Worm (Caenorhabditis elegans) whole organism, midembryonic: ENCODE results near the gene R04B5.1.
A peak's percentile ranks its signal among the peaks of the same experiment; 100 is the strongest.

Experiments used
- T22C8.4 ChIP-seq: fragments of 200-800 bp; sonication (Bioruptor generic); IDR thresholded peaks from 2 replicates; pipeline ENCODE4 v1.3.6; 2022; ENCODE audit warnings: missing genetic modification characterization, missing compliant biosample characterization
- cog-1 ChIP-seq: sonication (generic microtip); optimal IDR thresholded peaks from 2 replicates; lab custom pipeline; 2016; ENCODE audit warnings: missing genetic modification characterization, missing compliant biosample characterization
- flt-1 ChIP-seq: fragments of 200-800 bp; sonication (Bioruptor generic); IDR thresholded peaks from 2 replicates; pipeline ENCODE4 v1.3.6; 2022; ENCODE audit warnings: missing genetic modification characterization, missing compliant biosample characterization
- klf-2 ChIP-seq: fragments of 200-800 bp; sonication (Bioruptor generic); conservative IDR thresholded peaks from 2 replicates; pipeline ENCODE4 v1.3.6; 2022; ENCODE audit warnings: missing genetic modification reagents, missing genetic modification characterization, missing compliant biosample characterization
- med-1 ChIP-seq: sonication (generic microtip); optimal IDR thresholded peaks from 2 replicates; lab custom pipeline; 2017; ENCODE audit warnings: missing genetic modification characterization, mild to moderate bottlenecking, missing compliant biosample characterization, antibody characterized with exemption, missing genetic modification reagents; ENCODE audit not compliant: insufficient read depth
- ref-1 ChIP-seq: fragments of 200-800 bp; sonication (Bioruptor generic); conservative IDR thresholded peaks from 2 replicates; pipeline ENCODE4 v1.3.6; 2022; ENCODE audit warnings: missing genetic modification reagents, missing genetic modification characterization, missing compliant biosample characterization
- tab-1 ChIP-seq: fragments of 200-800 bp; sonication (Bioruptor generic); IDR thresholded peaks from 2 replicates; pipeline ENCODE4 v1.3.6; 2022; ENCODE audit warnings: missing genetic modification characterization, missing compliant biosample characterization
- ztf-23 ChIP-seq: fragments of 200-800 bp; sonication (Bioruptor generic); IDR thresholded peaks from 2 replicates; pipeline ENCODE4 v1.3.6; 2022; ENCODE audit warnings: missing genetic modification reagents, missing genetic modification characterization, missing compliant biosample characterization
- ztf-29 ChIP-seq: fragments of 200-800 bp; sonication (Bioruptor generic); IDR thresholded peaks from 2 replicates; pipeline ENCODE4 v1.3.6; 2022; ENCODE audit warnings: missing genetic modification reagents, missing genetic modification characterization, missing compliant biosample characterization

The R04B5.1 gene

DNA sequence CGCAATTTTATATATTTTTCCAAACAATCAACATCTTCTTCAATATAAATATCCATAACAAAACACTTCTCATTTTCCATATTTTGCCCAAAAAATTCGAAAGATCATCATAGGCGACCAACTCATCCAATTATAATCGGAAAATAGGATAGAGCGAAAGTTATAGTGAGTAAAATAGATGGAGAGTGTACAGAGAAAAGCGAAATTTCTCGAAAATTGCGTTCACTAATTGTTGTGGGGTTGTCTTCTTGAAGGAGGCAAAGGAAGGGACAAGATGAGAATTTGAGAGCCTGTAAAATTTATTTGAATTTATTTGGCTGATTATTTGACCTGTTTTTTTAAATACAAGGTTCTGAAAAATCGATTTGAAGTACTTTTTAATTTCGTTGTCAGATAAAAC is 42.6 kb downstream of the R04B5.1 start:
- TF ChIP-seq med-1 (GFP tag; lab: Kevin White, UChicago), result no peak

DNA sequence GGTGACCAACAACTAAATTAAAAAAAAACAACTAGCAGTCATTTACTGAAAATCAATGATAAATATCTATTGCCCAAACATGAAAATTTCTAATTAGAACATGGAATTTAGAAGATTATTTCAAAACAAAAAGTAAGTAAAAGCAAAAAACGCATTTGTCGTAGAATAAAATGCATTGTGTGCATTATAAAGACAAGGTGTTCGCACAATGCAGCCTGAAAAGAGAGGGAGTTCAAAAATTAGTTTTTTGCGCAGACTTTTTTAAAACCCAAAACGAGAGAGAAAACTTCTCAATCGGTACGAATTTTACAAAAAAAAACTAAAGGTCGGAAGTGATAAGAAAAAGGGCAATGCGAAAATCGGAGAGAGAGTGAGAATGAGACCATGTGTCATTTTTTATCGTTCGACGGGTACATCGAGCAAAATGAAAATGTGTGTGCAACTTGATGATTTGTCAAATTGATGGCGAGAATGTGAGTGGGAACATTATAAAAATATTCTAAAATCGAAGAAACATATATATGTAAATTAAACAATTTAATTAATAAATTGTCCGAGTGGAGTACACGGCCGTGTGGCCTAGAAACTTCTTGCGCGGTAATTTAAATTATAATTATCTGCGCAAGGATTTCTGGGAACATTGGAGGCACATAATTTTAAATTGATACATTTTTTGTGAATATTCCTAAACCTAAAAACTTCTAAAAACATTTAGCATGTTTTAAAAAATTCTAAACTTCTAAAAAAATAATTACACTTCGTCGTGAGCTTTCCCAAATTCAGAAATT is 46.6 kb downstream of the R04B5.1 start:
- 0 out of 2 replicates have a peak, but pooled peaks have one; percentile 29 for TF ChIP-seq ztf-23 (GFP tag; lab: Robert Waterston, UW)
- TF ChIP-seq klf-2 (GFP tag; lab: Robert Waterston, UW), result no peak

- TF ChIP-seq ref-1 (GFP tag; lab: Robert Waterston, UW) (no peak), ztf-23 (GFP tag; lab: Robert Waterston, UW) (no peak), ztf-29 (GFP tag; lab: Robert Waterston, UW) (no peak), klf-2 (GFP tag; lab: Robert Waterston, UW) (no peak), flt-1 (GFP tag; lab: Robert Waterston, UW) (no peak), T22C8.4 (GFP tag; lab: Robert Waterston, UW) (no peak), tab-1 (no peak), cog-1 (tag; lab: Kevin White, UChicago) (no peak), med-1 (GFP tag; lab: Kevin White, UChicago) (no peak)
Measured at ce11 chrV:10030992-10031383, 47.2 kb downstream of the R04B5.1 start, which contains the start of gene acl-2. Gene acl-2 (minus strand): TSS chrV:10031092.
